Fruit fly (Drosophila melanogaster) S2 (cell line): ENCODE results near the gene Elp1.

Experiments used
- CG8478 ChIP-seq: fragments of >200 bp; optimal IDR thresholded peaks from 2 replicates; lab custom pipeline; 2018
- CTCF ChIP-seq, 2 experiments: fragments of >200 bp; optimal IDR thresholded peaks; 2 replicates each; lab custom pipeline; 2018

- TF ChIP-seq CTCF (optimal IDR thresholded peaks at IDR 0.05; lab: Kevin White, UChicago) (no peak), CG8478 (lab: Kevin White, UChicago) (no peak)
These were observed 10.9 kb downstream of the Elp1 start for dm6 chr3R:11661712-11662111.
